Fruit fly (Drosophila melanogaster) whole organism, embryonic: Measurements from ENCODE around the gene CG3726.

ENCODE experiments used
- Antp ChIP-seq: fragments of 200-800 bp; sonication (Bioruptor generic); optimal IDR thresholded peaks from 3 replicates; lab custom pipeline; 2016; ENCODE audit warnings: missing biosample characterization, missing genetic modification characterization
- Bgb ChIP-seq: fragments of 200-800 bp; sonication (Bioruptor generic); IDR thresholded peaks from 2 replicates; pipeline ENCODE4 v1.3.6; 2022; ENCODE audit warnings: missing biosample characterization, missing genetic modification characterization; ENCODE audit not compliant: partially characterized antibody
- C15 ChIP-seq: fragments of 200-800 bp; sonication (Bioruptor generic); IDR thresholded peaks from 3 replicates; pipeline ENCODE4 v1.3.6; 2022; ENCODE audit warnings: missing biosample characterization, missing genetic modification characterization
- CG10321 ChIP-seq: fragments of 200-800 bp; sonication (Bioruptor generic); IDR thresholded peaks from 2 replicates; pipeline ENCODE4 v1.3.6; 2022; ENCODE audit warnings: missing biosample characterization, missing genetic modification characterization
- CG11093 ChIP-seq: fragments of 200-800 bp; sonication (Bioruptor generic); IDR thresholded peaks from 3 replicates; pipeline ENCODE4 v1.3.6; 2022; ENCODE audit warnings: missing biosample characterization, missing genetic modification characterization
- CG11723 ChIP-seq: fragments of 200-800 bp; sonication (Bioruptor generic); optimal IDR thresholded peaks from 2 replicates; lab custom pipeline; 2017; ENCODE audit warnings: missing biosample characterization, mild to moderate bottlenecking, missing genetic modification characterization
- CG12391 ChIP-seq: fragments of 200-800 bp; sonication (Bioruptor generic); optimal IDR thresholded peaks from 3 replicates; lab custom pipeline; 2018; ENCODE audit warnings: missing biosample characterization, mild to moderate bottlenecking, missing genetic modification characterization, moderate library complexity
- CG13296 ChIP-seq: fragments of 200-800 bp; sonication (Bioruptor generic); optimal IDR thresholded peaks from 3 replicates; lab custom pipeline; 2018; ENCODE audit warnings: missing biosample characterization, mild to moderate bottlenecking, missing genetic modification characterization
- CG13424 ChIP-seq: fragments of 200-800 bp; sonication (Bioruptor generic); optimal IDR thresholded peaks from 2 replicates; lab custom pipeline; 2019; ENCODE audit warnings: missing biosample characterization, mild to moderate bottlenecking, missing genetic modification characterization, moderate library complexity
- CG14014 ChIP-seq: fragments of 200-800 bp; sonication (Bioruptor generic); IDR thresholded peaks from 2 replicates; pipeline ENCODE4 v1.3.6; 2022; ENCODE audit warnings: missing biosample characterization, missing genetic modification characterization
- CG1832 ChIP-seq: fragments of 200-800 bp; sonication (Bioruptor generic); optimal IDR thresholded peaks from 2 replicates; lab custom pipeline; 2017; ENCODE audit warnings: missing biosample characterization, mild to moderate bottlenecking, missing genetic modification characterization, inconsistent platforms
- CG18476 ChIP-seq: fragments of 200-800 bp; sonication (Bioruptor generic); optimal IDR thresholded peaks from 2 replicates; lab custom pipeline; 2016; ENCODE audit warnings: missing biosample characterization, mild to moderate bottlenecking, missing genetic modification characterization
- CG18619 ChIP-seq: fragments of 200-800 bp; sonication (Bioruptor generic); optimal IDR thresholded peaks from 3 replicates; lab custom pipeline; 2017; ENCODE audit warnings: missing biosample characterization, mild to moderate bottlenecking, missing genetic modification characterization
- CG2202 ChIP-seq: fragments of 200-800 bp; sonication (Bioruptor generic); optimal IDR thresholded peaks from 2 replicates; lab custom pipeline; 2018; ENCODE audit warnings: missing biosample characterization, mild to moderate bottlenecking, missing genetic modification characterization
- CG4282 ChIP-seq: fragments of 200-800 bp; sonication (Bioruptor generic); optimal IDR thresholded peaks from 2 replicates; lab custom pipeline; 2016; ENCODE audit warnings: missing biosample characterization, missing genetic modification characterization
- CG4404 ChIP-seq: fragments of 200-800 bp; sonication (Bioruptor generic); IDR thresholded peaks from 2 replicates; pipeline ENCODE4 v1.3.6; 2022; ENCODE audit warnings: missing biosample characterization, missing genetic modification characterization
- CG6272 ChIP-seq: fragments of 200-800 bp; sonication (Bioruptor generic); IDR thresholded peaks from 2 replicates; pipeline ENCODE4 v1.3.6; 2022; ENCODE audit warnings: missing biosample characterization, missing genetic modification characterization
- CG6689 ChIP-seq: fragments of 200-800 bp; sonication (Bioruptor generic); IDR thresholded peaks from 2 replicates; pipeline ENCODE4 v1.3.6; 2022; ENCODE audit warnings: missing biosample characterization, missing genetic modification characterization
- CG7839 ChIP-seq: fragments of 200-800 bp; sonication (Bioruptor generic); optimal IDR thresholded peaks from 3 replicates; lab custom pipeline; 2018; ENCODE audit warnings: missing biosample characterization, mild to moderate bottlenecking, missing genetic modification characterization, moderate library complexity
- CG7963 ChIP-seq: fragments of 200-800 bp; sonication (Bioruptor generic); IDR thresholded peaks from 3 replicates; pipeline ENCODE4 v1.3.6; 2022; ENCODE audit warnings: missing biosample characterization, missing genetic modification characterization; ENCODE audit not compliant: partially characterized antibody
- CrebB ChIP-seq: fragments of 200-800 bp; sonication (Bioruptor generic); optimal IDR thresholded peaks from 3 replicates; lab custom pipeline; 2018; ENCODE audit warnings: missing biosample characterization, mild to moderate bottlenecking, missing genetic modification characterization
- Hr39 ChIP-seq: fragments of >200 bp; optimal IDR thresholded peaks from 2 replicates; lab custom pipeline; 2017
- Hsf ChIP-seq: fragments of 200-800 bp; sonication (Bioruptor generic); optimal IDR thresholded peaks from 3 replicates; lab custom pipeline; 2016; ENCODE audit warnings: missing biosample characterization, missing genetic modification characterization
- Kr ChIP-seq: fragments of 200-800 bp; sonication (Bioruptor generic); optimal IDR thresholded peaks from 2 replicates; lab custom pipeline; 2017; ENCODE audit warnings: missing biosample characterization, mild to moderate bottlenecking, missing genetic modification characterization
- Lhr ChIP-seq: fragments of 200-800 bp; sonication (Bioruptor generic); optimal IDR thresholded peaks from 3 replicates; lab custom pipeline; 2017; ENCODE audit warnings: mild to moderate bottlenecking, missing biosample characterization, missing genetic modification reagents, missing genetic modification characterization
- Ravus ChIP-seq: fragments of 200-800 bp; sonication (Bioruptor generic); IDR thresholded peaks from 2 replicates; pipeline ENCODE4 v1.3.6; 2022; ENCODE audit warnings: missing biosample characterization, missing genetic modification characterization
- Side ChIP-seq: fragments of 200-800 bp; sonication (Bioruptor generic); optimal IDR thresholded peaks from 2 replicates; lab custom pipeline; 2016; ENCODE audit warnings: missing biosample characterization, missing genetic modification characterization
- Six4 ChIP-seq: fragments of 200-800 bp; sonication (Bioruptor generic); optimal IDR thresholded peaks from 2 replicates; lab custom pipeline; 2016; ENCODE audit warnings: missing biosample characterization, missing genetic modification characterization
- Usf ChIP-seq: fragments of 200-800 bp; sonication (Bioruptor generic); optimal IDR thresholded peaks from 2 replicates; lab custom pipeline; 2017; ENCODE audit warnings: missing genotype, missing biosample characterization, missing genetic modification characterization
- Xrp1 ChIP-seq: fragments of 200-800 bp; sonication (Bioruptor generic); IDR thresholded peaks from 2 replicates; pipeline ENCODE4 v1.3.6; 2022; ENCODE audit warnings: missing biosample characterization, missing genetic modification characterization
- ash1 ChIP-seq: fragments of 200-800 bp; sonication (Bioruptor generic); optimal IDR thresholded peaks from 2 replicates; lab custom pipeline; 2018; ENCODE audit warnings: missing biosample characterization, mild to moderate bottlenecking, missing genetic modification characterization
- bsh ChIP-seq, 2 experiments: fragments of 200-800 bp; sonication (Bioruptor generic); optimal IDR thresholded peaks; 2 replicates each; lab custom pipeline; 2017 to 2018; ENCODE audit warnings: mild to moderate bottlenecking in 2 of 2, missing biosample characterization in 2 of 2, missing genetic modification characterization in 2 of 2, moderate library complexity in 1 of 2
- cg ChIP-seq: fragments of 200-800 bp; sonication (Bioruptor generic); optimal IDR thresholded peaks from 3 replicates; lab custom pipeline; 2019; ENCODE audit warnings: missing biosample characterization, mild to moderate bottlenecking, missing genetic modification characterization, moderate library complexity
- chinmo ChIP-seq: fragments of 200-800 bp; sonication (Bioruptor generic); IDR thresholded peaks from 4 replicates; pipeline ENCODE4 v1.3.6; 2022; ENCODE audit warnings: missing biosample characterization, missing genetic modification characterization; ENCODE audit not compliant: partially characterized antibody
- crol ChIP-seq: fragments of 200-800 bp; sonication (Bioruptor generic); IDR thresholded peaks from 2 replicates; pipeline ENCODE4 v1.3.6; 2022; ENCODE audit warnings: missing biosample characterization, missing genetic modification characterization
- dmrt99B ChIP-seq: fragments of 200-800 bp; sonication (Bioruptor generic); optimal IDR thresholded peaks from 2 replicates; lab custom pipeline; 2018; ENCODE audit warnings: missing biosample characterization, mild to moderate bottlenecking, missing genetic modification characterization, moderate library complexity
- fd3F ChIP-seq: fragments of 200-800 bp; sonication (Bioruptor generic); optimal IDR thresholded peaks from 2 replicates; lab custom pipeline; 2018; ENCODE audit warnings: missing biosample characterization, mild to moderate bottlenecking, missing genetic modification characterization, moderate library complexity
- fd64A ChIP-seq: fragments of 200-800 bp; sonication (Bioruptor generic); optimal IDR thresholded peaks from 3 replicates; lab custom pipeline; 2018; ENCODE audit warnings: missing biosample characterization, mild to moderate bottlenecking, missing genetic modification characterization
- ham ChIP-seq: fragments of 200-800 bp; sonication (Bioruptor generic); IDR thresholded peaks from 2 replicates; pipeline ENCODE4 v1.3.6; 2022; ENCODE audit warnings: missing biosample characterization, missing genetic modification characterization
- pb ChIP-seq: fragments of 200-800 bp; sonication (Bioruptor generic); optimal IDR thresholded peaks from 3 replicates; lab custom pipeline; 2016; ENCODE audit warnings: missing biosample characterization, missing genetic modification characterization
- pfk ChIP-seq: fragments of 200-800 bp; sonication (Bioruptor generic); optimal IDR thresholded peaks from 2 replicates; lab custom pipeline; 2018; ENCODE audit warnings: missing biosample characterization, mild to moderate bottlenecking, missing genetic modification characterization, moderate library complexity
- pho ChIP-seq: fragments of 200-800 bp; sonication (Bioruptor generic); optimal IDR thresholded peaks from 2 replicates; lab custom pipeline; 2016; ENCODE audit warnings: missing biosample characterization, missing genetic modification characterization
- pros ChIP-seq: fragments of 200-800 bp; sonication (Bioruptor generic); optimal IDR thresholded peaks from 3 replicates; lab custom pipeline; 2019; ENCODE audit warnings: missing biosample characterization, mild to moderate bottlenecking, missing genetic modification characterization, moderate library complexity
- psq ChIP-seq: fragments of 200-800 bp; sonication (Bioruptor generic); optimal IDR thresholded peaks from 2 replicates; lab custom pipeline; 2017; ENCODE audit warnings: missing biosample characterization, missing genetic modification characterization
- rib ChIP-seq: fragments of 200-800 bp; sonication (Bioruptor generic); IDR thresholded peaks from 2 replicates; pipeline ENCODE4 v1.3.6; 2022; ENCODE audit warnings: missing biosample characterization, missing genetic modification characterization
- salm ChIP-seq: fragments of 200-800 bp; sonication (Bioruptor generic); optimal IDR thresholded peaks from 2 replicates; lab custom pipeline; 2018; ENCODE audit warnings: missing biosample characterization, mild to moderate bottlenecking, missing genetic modification characterization
- sd ChIP-seq: fragments of 200-800 bp; sonication (Bioruptor generic); optimal IDR thresholded peaks from 3 replicates; lab custom pipeline; 2018; ENCODE audit warnings: missing biosample characterization, mild to moderate bottlenecking, missing genetic modification characterization, moderate library complexity
- sisA ChIP-seq: fragments of 200-800 bp; sonication (Bioruptor generic); IDR thresholded peaks from 2 replicates; pipeline ENCODE4 v1.3.6; 2022; ENCODE audit warnings: missing biosample characterization, missing genetic modification characterization
- twi ChIP-seq: fragments of 200-800 bp; optimal IDR thresholded peaks from 2 replicates; lab custom pipeline; 2019; ENCODE audit warnings: missing biosample characterization, mild to moderate bottlenecking, missing genetic modification characterization, moderate library complexity
- z ChIP-seq: fragments of 200-800 bp; sonication (Bioruptor generic); IDR thresholded peaks from 3 replicates; pipeline ENCODE4 v1.3.6; 2022; ENCODE audit warnings: missing biosample characterization, missing genetic modification characterization
- zfh1 ChIP-seq: fragments of 200-800 bp; sonication (Bioruptor generic); IDR thresholded peaks from 3 replicates; pipeline ENCODE4 v1.3.6; 2022; ENCODE audit warnings: missing biosample characterization, missing genetic modification characterization

The CG3726 gene

DNA sequence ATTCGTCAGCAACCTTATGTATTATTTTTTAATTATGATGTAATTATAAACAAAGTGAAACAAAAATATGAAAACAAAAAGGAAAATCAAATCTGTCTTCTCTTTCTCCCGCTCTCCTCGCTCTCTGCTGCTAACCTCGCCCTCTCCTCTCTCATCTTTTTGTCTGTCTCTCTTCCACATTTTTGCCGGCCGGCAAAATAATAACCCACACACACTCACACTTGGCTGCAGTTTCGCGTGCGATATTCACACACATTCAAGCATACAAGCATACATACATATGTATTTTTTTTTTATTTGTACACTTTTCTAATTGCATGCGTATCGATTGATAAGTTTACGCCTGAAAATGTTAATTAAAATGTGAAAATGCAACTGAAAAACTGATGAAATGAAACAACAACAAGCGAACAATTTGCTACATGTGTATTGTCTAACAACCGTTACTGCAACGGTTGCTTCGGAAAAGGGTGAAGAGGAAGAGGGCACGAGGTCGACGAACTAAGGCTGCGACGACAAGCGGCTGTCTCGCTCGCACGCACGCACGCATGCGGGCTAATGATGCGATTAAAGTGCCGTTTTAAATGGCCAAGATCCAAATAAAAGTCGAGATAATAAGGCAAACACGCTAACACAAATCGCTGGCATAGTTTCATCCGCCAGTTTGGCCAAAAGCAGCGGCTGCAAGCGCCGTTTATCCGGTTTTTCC lies 12.4 kb upstream of the CG3726 start (continued):
- TF ChIP-seq fd3F (no peak), Six4 (no peak), pho (no peak), bsh (GFP tag; optimal IDR thresholded peaks at IDR 0.05; lab: Kevin White, UChicago) (no peak), CG13424 (no peak), twi (tag; lab: Kevin White, UChicago) (no peak), CG7963 (GFP tag; lab: Robert Waterston, UW) (no peak), CG4404 (GFP tag; lab: Robert Waterston, UW) (no peak), Xrp1 (GFP tag; lab: Robert Waterston, UW) (no peak), CG7839 (tag; lab: Kevin White, UChicago) (no peak), Side (GFP tag; lab: Kevin White, UChicago) (no peak), salm (tag; lab: Kevin White, UChicago) (no peak), CG18476 (GFP tag; lab: Kevin White, UChicago) (no peak), zfh1 (GFP tag; lab: Robert Waterston, UW) (no peak), sisA (GFP tag; lab: Robert Waterston, UW) (no peak), z (no peak), CrebB (tag; lab: Kevin White, UChicago) (no peak), CG11093 (GFP tag; lab: Robert Waterston, UW) (no peak), psq (no peak), cg (GFP tag; lab: Kevin White, UChicago) (peak; percentile 72), Hr39 (lab: Kevin White, UChicago) (peak; percentile 96), CG14014 (no peak), Usf (GFP tag; lab: Kevin White, UChicago) (no peak), pfk (GFP tag; lab: Kevin White, UChicago) (no peak), CG1832 (GFP tag; lab: Kevin White, UChicago) (peak; percentile 70), CG18619 (GFP tag; lab: Kevin White, UChicago) (no peak), CG11723 (no peak), Hsf (GFP tag; lab: Kevin White, UChicago) (no peak), CG6689 (GFP tag; lab: Robert Waterston, UW) (no peak), Ravus (GFP tag; lab: Robert Waterston, UW) (no peak), crol (GFP tag; lab: Robert Waterston, UW) (peak; percentile 51; the same call in 1 of the 2 replicates), C15 (GFP tag; lab: Robert Waterston, UW) (no peak), CG10321 (peak; percentile 70), Antp (GFP tag; lab: Kevin White, UChicago) (no peak), CG12391 (tag; lab: Kevin White, UChicago) (no peak), CG13296 (GFP tag; lab: Kevin White, UChicago) (no peak), Kr (GFP tag; lab: Kevin White, UChicago) (peak; percentile 56), CG4282 (GFP tag; lab: Kevin White, UChicago) (no peak), pb (GFP tag; lab: Kevin White, UChicago) (no peak), Bgb (no peak), rib (GFP tag; lab: Robert Waterston, UW) (0 out of 2 replicates have a peak, but pooled peaks have one; percentile 40), CG2202 (no peak), dmrt99B (no peak), ash1 (GFP tag; lab: Kevin White, UChicago) (no peak), sd (tag; lab: Kevin White, UChicago) (peak; percentile 64), pros (peak; percentile 43), chinmo (GFP tag; lab: Robert Waterston, UW) (0 out of 4 replicates have a peak, but pooled peaks have one; percentile 60), ham (GFP tag; lab: Robert Waterston, UW) (no peak), CG6272 (GFP tag; lab: Robert Waterston, UW) (no peak), fd64A (no peak), Lhr (GFP tag; lab: Kevin White, UChicago) (no peak)
